Fruit fly (Drosophila melanogaster): ENCODE measurements around the gene RunxA.

The RunxA gene

dm6 chrX:20654954-20655391, 31.4 kb upstream of the RunxA start (continued):
- TF ChIP-seq seq (GFP tag; IDR thresholded peaks at IDR 0.05) (peak; percentile 70), CG13296 (GFP tag; optimal IDR thresholded peaks at IDR 0.05) (peak; percentile 9), luna (GFP tag; optimal IDR thresholded peaks at IDR 0.05) (no peak), nom (GFP tag; optimal IDR thresholded peaks at IDR 0.05) (no peak), p53 (GFP tag; optimal IDR thresholded peaks at IDR 0.05) (peak; percentile 69), CG9727 (GFP tag; optimal IDR thresholded peaks at IDR 0.05) (peak; percentile 86), trh (GFP tag; optimal IDR thresholded peaks at IDR 0.05) (peak; percentile 64), chm (GFP tag; IDR thresholded peaks at IDR 0.05) (peak; percentile 87), B-H2 (GFP tag; optimal IDR thresholded peaks at IDR 0.05) (no peak), CG33557 (GFP tag; optimal IDR thresholded peaks at IDR 0.05) (peak; percentile 73), CG3163 (GFP tag; optimal IDR thresholded peaks at IDR 0.05) (peak; percentile 52), kah (GFP tag; optimal IDR thresholded peaks at IDR 0.05) (peak; percentile 6), CG43689 (GFP tag; IDR thresholded peaks at IDR 0.05) (peak; percentile 50), Xrp1 (GFP tag; IDR thresholded peaks at IDR 0.05) (peak; percentile 90), CTCF (GFP tag; optimal IDR thresholded peaks at IDR 0.05) (peak; percentile 0), CG12071 (GFP tag; optimal IDR thresholded peaks at IDR 0.05) (peak; percentile 66), pzg (GFP tag; optimal IDR thresholded peaks at IDR 0.05) (no peak), CG8281 (tag; optimal IDR thresholded peaks at IDR 0.05) (peak; percentile 32), gem (tag; optimal IDR thresholded peaks at IDR 0.05) (peak; percentile 81), Tbp (GFP tag; optimal IDR thresholded peaks at IDR 0.05) (no peak), CG10209 (GFP tag; optimal IDR thresholded peaks at IDR 0.05) (peak; percentile 85), Vsx1 (GFP tag; optimal IDR thresholded peaks at IDR 0.05) (peak; percentile 79), nerfin-2 (GFP tag; IDR thresholded peaks at IDR 0.05; ENCODE audit: partially characterized antibody) (no peak), unpg (GFP tag; optimal IDR thresholded peaks at IDR 0.05) (peak; percentile 64), az2 (GFP tag; optimal IDR thresholded peaks at IDR 0.05) (peak; percentile 67), Hey (tag; optimal IDR thresholded peaks at IDR 0.05) (peak; percentile 63), Mrtf (GFP tag; IDR thresholded peaks at IDR 0.05) (peak; percentile 83), CG13424 (tag; optimal IDR thresholded peaks at IDR 0.05) (peak; percentile 73), Bdp1 (GFP tag; optimal IDR thresholded peaks at IDR 0.05) (peak; percentile 66), Ptx1 (GFP tag; IDR thresholded peaks at IDR 0.05) (peak; percentile 82), Oaz (GFP tag; IDR thresholded peaks at IDR 0.05) (0 out of 2 replicates have a peak, but pooled peaks have one; percentile 25), CG4707 (GFP tag; optimal IDR thresholded peaks at IDR 0.05) (peak; percentile 52), PHDP (tag; optimal IDR thresholded peaks at IDR 0.05) (peak; percentile 63), run (tag; optimal IDR thresholded peaks at IDR 0.05) (peak; percentile 77), CG7372 (GFP tag; IDR thresholded peaks at IDR 0.05) (peak; percentile 66), fd102C (GFP tag; optimal IDR thresholded peaks at IDR 0.05) (peak; percentile 83), CG8924 (tag; optimal IDR thresholded peaks at IDR 0.05) (peak; percentile 62), CG11247 (GFP tag; IDR thresholded peaks at IDR 0.05) (peak; percentile 71), esg (GFP tag; conservative IDR thresholded peaks at IDR 0.05) (peak; percentile 74), Sox100B (GFP tag; optimal IDR thresholded peaks at IDR 0.05) (peak; percentile 72), Bgb (GFP tag; IDR thresholded peaks at IDR 0.05; ENCODE audit: partially characterized antibody) (no peak), Gug (GFP tag; IDR thresholded peaks at IDR 0.05) (peak; percentile 87), tin (GFP tag; optimal IDR thresholded peaks at IDR 0.05) (peak; percentile 79), klu (GFP tag; IDR thresholded peaks at IDR 0.05) (peak; percentile 38; the same call in 1 of the 2 replicates), CG3995 (GFP tag; optimal IDR thresholded peaks at IDR 0.05) (no peak), Blimp-1 (GFP tag; optimal IDR thresholded peaks at IDR 0.05) (peak; percentile 75), H15 (GFP tag; IDR thresholded peaks at IDR 0.05) (peak; percentile 84), Chrac-16 (GFP tag; optimal IDR thresholded peaks at IDR 0.05) (peak; percentile 78), row (GFP tag; IDR thresholded peaks at IDR 0.05) (peak; percentile 79), HmgD (GFP tag; optimal IDR thresholded peaks at IDR 0.05) (peak; percentile 47), CG7928 (GFP tag; optimal IDR thresholded peaks at IDR 0.05) (no peak)

Data from whole organism, embryonic.